Worm (Caenorhabditis elegans): Measurements from ENCODE around the gene T24E12.13.
"Not testable (repeated sequence)": the region's sequence is repeated elsewhere in the genome, so short reads cannot be mapped to it uniquely, and the experiment has no call there.

T24E12.13 gene

ce11 chrII:3815445-3816208 lies 28.4 kb downstream of the T24E12.13 start:
- TF ChIP-seq unc-62 (GFP tag; optimal IDR thresholded peaks at IDR 0.05), result no peak
- TF ChIP-seq egl-27 (tag; optimal IDR thresholded peaks at IDR 0.05), result no peak
- no peak for TF ChIP-seq aly-2 (tag; optimal IDR thresholded peaks at IDR 0.05)
- TF ChIP-seq ceh-28 (tag; optimal IDR thresholded peaks at IDR 0.05), result no peak
- TF ChIP-seq nfya-1 (tag; optimal IDR thresholded peaks at IDR 0.05; ENCODE audit: insufficient read depth), result no peak
- peak; percentile 93 for TF ChIP-seq elt-2 (tag; optimal IDR thresholded peaks at IDR 0.05)
- no peak for TF ChIP-seq lin-39 (tag; optimal IDR thresholded peaks at IDR 0.05)
- no peak for TF ChIP-seq ZK546.5 (tag; optimal IDR thresholded peaks at IDR 0.05)
- no peak for TF ChIP-seq nhr-77 (tag; optimal IDR thresholded peaks at IDR 0.05)
- TF ChIP-seq pha-4 (tag; optimal IDR thresholded peaks at IDR 0.05), result peak; percentile 6
- peak; percentile 80 for TF ChIP-seq pqm-1 (tag; optimal IDR thresholded peaks at IDR 0.05)
- TF ChIP-seq ceh-9 (tag; optimal IDR thresholded peaks at IDR 0.05), result no peak
- TF ChIP-seq elt-1 (tag; optimal IDR thresholded peaks at IDR 0.05), result no peak
- peak; percentile 5 for TF ChIP-seq hmg-11 (tag; optimal IDR thresholded peaks at IDR 0.05)
- no peak for TF ChIP-seq daf-12 (tag; optimal IDR thresholded peaks at IDR 0.05)
- no peak for TF ChIP-seq zag-1 (tag; optimal IDR thresholded peaks at IDR 0.05)
- TF ChIP-seq nhr-67 (tag; optimal IDR thresholded peaks at IDR 0.05), result no peak
- TF ChIP-seq jun-1 (tag; optimal IDR thresholded peaks at IDR 0.05), result peak; percentile 83
- TF ChIP-seq fkh-10 (GFP tag; optimal IDR thresholded peaks at IDR 0.05), result no peak

- not testable (repeated sequence) for TF ChIP-seq mdl-1, nhr-12, mml-1 (tag; optimal IDR thresholded peaks at IDR 0.05)
These were observed 29.1 kb downstream of the T24E12.13 start, which contains the start of gene fbxa-24 for ce11 chrII:3816251-3816849. Gene fbxa-24 (plus strand): TSS chrII:3816526.

DNA sequence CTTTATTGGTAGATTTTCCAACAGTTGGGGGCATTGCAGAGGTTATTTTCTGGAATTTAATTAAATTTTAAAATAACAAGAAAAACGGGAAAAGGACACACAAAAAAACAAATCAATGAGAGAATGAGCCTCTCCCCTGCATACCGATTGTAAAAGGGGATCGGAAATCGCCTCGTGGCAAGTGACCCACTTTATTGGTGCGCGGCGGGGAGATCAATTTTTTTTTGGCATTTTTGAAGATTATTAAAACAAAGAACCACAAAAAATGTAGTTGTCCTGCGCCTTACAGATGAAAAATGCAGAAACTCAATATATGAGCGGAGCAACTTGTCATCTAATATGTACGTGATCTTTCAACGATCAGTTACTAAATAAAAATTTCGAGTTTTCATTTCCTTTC lies 34.0 kb downstream of the T24E12.13 start, which contains the start of gene F54D10.7:
TSS of gene F54D10.7 (minus strand) at position 49 of the 400 bp plus-strand sequence.
- TF ChIP-seq nhr-43 (tag; optimal IDR thresholded peaks at IDR 0.05; ENCODE audit: poor library complexity, severe bottlenecking) (no peak), fkh-2 (tag; optimal IDR thresholded peaks at IDR 0.05) (no peak), jun-1 (tag; optimal IDR thresholded peaks at IDR 0.05) (no peak)

ce11 chrII:3823855-3824254 lies 36.6 kb downstream of the T24E12.13 start, which contains the start of gene skr-15:
Gene skr-15 (plus strand): TSS chrII:3824155.
- TF ChIP-seq R02D3.7 (tag; optimal IDR thresholded peaks at IDR 0.05) (no peak), ceh-16 (tag; optimal IDR thresholded peaks at IDR 0.05) (no peak), daf-12 (tag; optimal IDR thresholded peaks at IDR 0.05) (no peak), fkh-2 (tag; optimal IDR thresholded peaks at IDR 0.05) (no peak), nhr-237 (tag; optimal IDR thresholded peaks at IDR 0.05) (no peak), lin-39 (tag; optimal IDR thresholded peaks at IDR 0.05) (no peak), egl-5 (tag; optimal IDR thresholded peaks at IDR 0.05) (no peak), ama-1 (optimal IDR thresholded peaks at IDR 0.05) (no peak), pqm-1 (tag; optimal IDR thresholded peaks at IDR 0.05) (no peak), elt-1 (tag; optimal IDR thresholded peaks at IDR 0.05) (no peak), eor-1 (tag; optimal IDR thresholded peaks at IDR 0.05) (no peak), pha-4 (tag; optimal IDR thresholded peaks at IDR 0.05) (no peak), nhr-67 (tag; optimal IDR thresholded peaks at IDR 0.05) (no peak), egl-27 (tag; optimal IDR thresholded peaks at IDR 0.05) (no peak)

DNA sequence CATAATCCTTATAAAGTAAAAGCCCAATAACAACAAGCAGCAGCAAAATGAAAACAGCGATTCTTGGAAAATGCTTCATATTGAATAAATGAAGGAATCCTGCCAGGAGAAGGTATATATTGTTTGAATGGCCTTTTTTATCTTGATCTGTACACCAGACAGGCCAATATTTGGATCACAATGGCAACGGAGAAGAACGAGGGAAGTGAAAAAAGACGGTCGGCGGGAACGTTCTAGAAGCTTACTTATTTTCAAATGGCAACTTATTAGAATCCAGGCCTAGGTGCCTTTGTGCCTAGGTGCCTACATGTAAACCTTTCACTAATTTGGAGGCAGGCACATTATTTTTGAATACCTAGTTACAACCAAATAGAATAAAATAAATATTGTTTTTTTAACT lies 40.5 kb downstream of the T24E12.13 start, which contains the start of gene F54D10.8:
TSS of gene F54D10.8 (minus strand) at position 101 of the 400 bp plus-strand sequence.
- TF ChIP-seq pha-4 (tag; optimal IDR thresholded peaks at IDR 0.05), result no peak
- TF ChIP-seq snpc-4 (tag; optimal IDR thresholded peaks at IDR 0.05), result no peak
- no peak for TF ChIP-seq elt-3 (tag; optimal IDR thresholded peaks at IDR 0.05)
- TF ChIP-seq nhr-25 (tag; optimal IDR thresholded peaks at IDR 0.05), result no peak
- TF ChIP-seq sea-2 (GFP tag; optimal IDR thresholded peaks at IDR 0.05), result no peak
- no peak for TF ChIP-seq fos-1 (tag; optimal IDR thresholded peaks at IDR 0.05)
- TF ChIP-seq eor-1 (tag; optimal IDR thresholded peaks at IDR 0.05), result no peak
- TF ChIP-seq unc-62 (GFP tag; optimal IDR thresholded peaks at IDR 0.05), result no peak
- TF ChIP-seq pqm-1 (tag; optimal IDR thresholded peaks at IDR 0.05), result no peak
- no peak for TF ChIP-seq tbx-2 (tag; optimal IDR thresholded peaks at IDR 0.05)
- no peak for TF ChIP-seq ceh-82 (tag; optimal IDR thresholded peaks at IDR 0.05)
- no peak for TF ChIP-seq nhr-237 (tag; optimal IDR thresholded peaks at IDR 0.05)
- TF ChIP-seq fkh-2 (tag; optimal IDR thresholded peaks at IDR 0.05), result no peak
- no peak for TF ChIP-seq lin-15B (tag; optimal IDR thresholded peaks at IDR 0.05)
- no peak for TF ChIP-seq lin-39 (tag; optimal IDR thresholded peaks at IDR 0.05)

Data from whole organism, L3 larva.